Worm (Caenorhabditis elegans) whole organism, midembryonic: ENCODE results near the gene srh-19.

ENCODE experiments used
- T22C8.4 ChIP-seq: fragments of 200-800 bp; sonication (Bioruptor generic); IDR thresholded peaks from 2 replicates; pipeline ENCODE4 v1.3.6; 2022; ENCODE audit warnings: missing genetic modification characterization, missing compliant biosample characterization
- cog-1 ChIP-seq: sonication (generic microtip); optimal IDR thresholded peaks from 2 replicates; lab custom pipeline; 2016; ENCODE audit warnings: missing genetic modification characterization, missing compliant biosample characterization
- flt-1 ChIP-seq: fragments of 200-800 bp; sonication (Bioruptor generic); IDR thresholded peaks from 2 replicates; pipeline ENCODE4 v1.3.6; 2022; ENCODE audit warnings: missing genetic modification characterization, missing compliant biosample characterization
- klf-2 ChIP-seq: fragments of 200-800 bp; sonication (Bioruptor generic); conservative IDR thresholded peaks from 2 replicates; pipeline ENCODE4 v1.3.6; 2022; ENCODE audit warnings: missing genetic modification reagents, missing genetic modification characterization, missing compliant biosample characterization
- med-1 ChIP-seq: sonication (generic microtip); optimal IDR thresholded peaks from 2 replicates; lab custom pipeline; 2017; ENCODE audit warnings: missing genetic modification characterization, mild to moderate bottlenecking, missing compliant biosample characterization, antibody characterized with exemption, missing genetic modification reagents; ENCODE audit not compliant: insufficient read depth
- ref-1 ChIP-seq: fragments of 200-800 bp; sonication (Bioruptor generic); conservative IDR thresholded peaks from 2 replicates; pipeline ENCODE4 v1.3.6; 2022; ENCODE audit warnings: missing genetic modification reagents, missing genetic modification characterization, missing compliant biosample characterization
- tab-1 ChIP-seq: fragments of 200-800 bp; sonication (Bioruptor generic); IDR thresholded peaks from 2 replicates; pipeline ENCODE4 v1.3.6; 2022; ENCODE audit warnings: missing genetic modification characterization, missing compliant biosample characterization
- ztf-23 ChIP-seq: fragments of 200-800 bp; sonication (Bioruptor generic); IDR thresholded peaks from 2 replicates; pipeline ENCODE4 v1.3.6; 2022; ENCODE audit warnings: missing genetic modification reagents, missing genetic modification characterization, missing compliant biosample characterization
- ztf-29 ChIP-seq: fragments of 200-800 bp; sonication (Bioruptor generic); IDR thresholded peaks from 2 replicates; pipeline ENCODE4 v1.3.6; 2022; ENCODE audit warnings: missing genetic modification reagents, missing genetic modification characterization, missing compliant biosample characterization

DNA sequence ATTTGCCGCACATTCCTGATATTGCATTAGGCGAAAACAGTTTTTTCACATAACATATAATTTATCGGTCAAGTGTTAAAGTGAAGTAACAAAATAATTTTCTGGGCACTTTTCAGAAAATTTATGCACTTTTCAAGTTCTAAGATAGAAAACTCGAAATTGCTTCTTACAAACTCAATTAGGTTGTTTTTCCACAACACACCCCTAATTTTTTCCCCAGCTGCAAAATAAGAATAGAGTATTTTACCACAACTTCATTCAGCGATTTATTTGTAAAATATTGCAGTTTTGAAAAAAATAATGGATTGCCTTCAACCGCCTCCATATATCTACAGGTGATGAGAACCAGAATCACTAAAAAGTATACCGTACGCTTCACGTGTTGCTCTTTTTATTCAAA, at the start of gene srh-19:
- no peak for TF ChIP-seq flt-1 (GFP tag; lab: Robert Waterston, UW)
- TF ChIP-seq ztf-29 (GFP tag; lab: Robert Waterston, UW), result no peak
- no peak for TF ChIP-seq cog-1 (tag; lab: Kevin White, UChicago)
- TF ChIP-seq ztf-23, result no peak
- no peak for TF ChIP-seq med-1 (GFP tag; lab: Kevin White, UChicago)
- TF ChIP-seq ref-1, result no peak
- TF ChIP-seq T22C8.4 (GFP tag; lab: Robert Waterston, UW), result no peak
- no peak for TF ChIP-seq klf-2 (GFP tag; lab: Robert Waterston, UW)
- no peak for TF ChIP-seq tab-1 (GFP tag; lab: Robert Waterston, UW)
